Fruit fly (Drosophila melanogaster) whole organism, embryonic: ENCODE data around the gene CG11726.

ENCODE experiments used
- ATbp ChIP-seq: fragments of 200-800 bp; sonication (Bioruptor generic); optimal IDR thresholded peaks from 2 replicates; lab custom pipeline; 2017; ENCODE audit warnings: missing biosample characterization, mild to moderate bottlenecking, missing genetic modification characterization, missing genetic modification reagents
- Awh ChIP-seq: fragments of 200-800 bp; sonication (Bioruptor generic); IDR thresholded peaks from 2 replicates; pipeline ENCODE4, ENCODE4 v1.3.6; 2022; ENCODE audit warnings: missing biosample characterization, missing genetic modification characterization
- Blimp-1 ChIP-seq: fragments of 200-800 bp; sonication (Bioruptor generic); optimal IDR thresholded peaks from 3 replicates; lab custom pipeline; 2018; ENCODE audit warnings: missing biosample characterization, missing genetic modification characterization, mild to moderate bottlenecking, moderate library complexity, missing genetic modification reagents
- CG11247 ChIP-seq: fragments of 200-800 bp; sonication (Bioruptor generic); IDR thresholded peaks from 2 replicates; pipeline ENCODE4 v1.3.6; 2022; ENCODE audit warnings: missing biosample characterization, missing genetic modification characterization
- CG12104 ChIP-seq: fragments of 200-800 bp; sonication (Bioruptor generic); optimal IDR thresholded peaks from 3 replicates; lab custom pipeline; 2016; ENCODE audit warnings: missing biosample characterization, missing genetic modification characterization
- CG1603 ChIP-seq: fragments of 200-800 bp; sonication (Bioruptor generic); optimal IDR thresholded peaks from 2 replicates; lab custom pipeline; 2019; ENCODE audit warnings: missing biosample characterization, mild to moderate bottlenecking, missing genetic modification characterization, moderate library complexity
- CG17328 ChIP-seq: fragments of 200-800 bp; sonication (Bioruptor generic); IDR thresholded peaks from 2 replicates; pipeline ENCODE4 v1.3.6; 2022; ENCODE audit warnings: missing biosample characterization, missing genetic modification characterization
- CG17568 ChIP-seq: fragments of 200-800 bp; sonication (Bioruptor generic); optimal IDR thresholded peaks from 2 replicates; lab custom pipeline; 2018; ENCODE audit warnings: missing biosample characterization, mild to moderate bottlenecking, missing genetic modification characterization, moderate library complexity
- CG17829 ChIP-seq: fragments of 200-800 bp; optimal IDR thresholded peaks from 2 replicates; lab custom pipeline; 2019; ENCODE audit warnings: missing biosample characterization, mild to moderate bottlenecking, missing genetic modification characterization, moderate library complexity
- CG33213 ChIP-seq: fragments of 200-800 bp; sonication (Bioruptor generic); optimal IDR thresholded peaks from 3 replicates; lab custom pipeline; 2016; ENCODE audit warnings: missing biosample characterization, missing genetic modification characterization
- CG3995 ChIP-seq: fragments of 200-800 bp; sonication (Bioruptor generic); optimal IDR thresholded peaks from 3 replicates; lab custom pipeline; 2016; ENCODE audit warnings: missing biosample characterization, missing genetic modification characterization
- CG4328 ChIP-seq: fragments of 200-800 bp; sonication (Bioruptor generic); optimal IDR thresholded peaks from 3 replicates; lab custom pipeline; 2017; ENCODE audit warnings: missing biosample characterization, missing genetic modification reagents, missing genetic modification characterization
- CG4707 ChIP-seq: fragments of 200-800 bp; sonication (Bioruptor generic); optimal IDR thresholded peaks from 2 replicates; lab custom pipeline; 2018; ENCODE audit warnings: missing biosample characterization, mild to moderate bottlenecking, missing genetic modification characterization, moderate library complexity
- CG6254 ChIP-seq: fragments of 200-800 bp; sonication (Bioruptor generic); optimal IDR thresholded peaks from 3 replicates; lab custom pipeline; 2017; ENCODE audit warnings: mild to moderate bottlenecking, missing biosample characterization, missing genetic modification reagents, missing genetic modification characterization
- CG7372 ChIP-seq: fragments of 200-800 bp; sonication (Bioruptor generic); IDR thresholded peaks from 2 replicates; pipeline ENCODE4 v1.3.6; 2022; ENCODE audit warnings: missing biosample characterization, missing genetic modification characterization
- CG7556 ChIP-seq: fragments of 200-800 bp; sonication (Bioruptor generic); optimal IDR thresholded peaks from 2 replicates; lab custom pipeline; 2017; ENCODE audit warnings: missing biosample characterization, mild to moderate bottlenecking, missing genetic modification characterization
- CG8944 ChIP-seq: fragments of 200-800 bp; sonication (Bioruptor generic); optimal IDR thresholded peaks from 3 replicates; lab custom pipeline; 2016; ENCODE audit warnings: missing biosample characterization, missing genetic modification characterization
- CG9932 ChIP-seq: fragments of 200-800 bp; sonication (Bioruptor generic); IDR thresholded peaks from 2 replicates; pipeline ENCODE4 v1.3.6; 2022; ENCODE audit warnings: missing biosample characterization, missing genetic modification characterization
- CoRest ChIP-seq: fragments of 200-800 bp; sonication (Bioruptor generic); optimal IDR thresholded peaks from 3 replicates; lab custom pipeline; 2018; ENCODE audit warnings: missing biosample characterization, mild to moderate bottlenecking, missing genetic modification characterization, moderate library complexity
- D19A ChIP-seq: fragments of 200-800 bp; optimal IDR thresholded peaks from 3 replicates; lab custom pipeline; 2019; ENCODE audit warnings: missing biosample characterization, mild to moderate bottlenecking, missing genetic modification characterization, moderate library complexity
- Dp ChIP-seq: fragments of 200-800 bp; sonication (Bioruptor generic); optimal IDR thresholded peaks from 2 replicates; lab custom pipeline; 2018; ENCODE audit warnings: missing biosample characterization, mild to moderate bottlenecking, missing genetic modification characterization, moderate library complexity
- Dref ChIP-seq: fragments of 200-800 bp; sonication (Bioruptor generic); IDR thresholded peaks from 2 replicates; pipeline ENCODE4 v1.3.6; 2022; ENCODE audit warnings: missing biosample characterization, missing genetic modification characterization
- E2f2 ChIP-seq: fragments of 200-800 bp; sonication (Bioruptor generic); IDR thresholded peaks from 2 replicates; pipeline ENCODE4 v1.3.6; 2022; ENCODE audit warnings: missing biosample characterization, missing genetic modification characterization
- Ets97D ChIP-seq: fragments of 200-800 bp; sonication (Bioruptor generic); optimal IDR thresholded peaks from 3 replicates; lab custom pipeline; 2016; ENCODE audit warnings: missing biosample characterization, missing genetic modification characterization
- HLHmδ ChIP-seq: fragments of 200-800 bp; sonication (Bioruptor generic); optimal IDR thresholded peaks from 2 replicates; lab custom pipeline; 2018; ENCODE audit warnings: missing biosample characterization, mild to moderate bottlenecking, missing genetic modification characterization, moderate library complexity
- Hmr ChIP-seq: fragments of 200-800 bp; sonication (Bioruptor generic); optimal IDR thresholded peaks from 3 replicates; lab custom pipeline; 2017; ENCODE audit warnings: mild to moderate bottlenecking, missing biosample characterization, missing genetic modification reagents, missing genetic modification characterization
- Hr39 ChIP-seq: fragments of >200 bp; optimal IDR thresholded peaks from 2 replicates; lab custom pipeline; 2017
- Med ChIP-seq: fragments of 200-800 bp; sonication (Bioruptor generic); peaks from one replicate; lab custom pipeline; 2016; ENCODE audit warnings: missing biosample characterization, missing genetic modification characterization, mild to moderate bottlenecking, inconsistent platforms, moderate library complexity
- ac ChIP-seq: fragments of 200-800 bp; sonication (Bioruptor generic); optimal IDR thresholded peaks from 3 replicates; lab custom pipeline; 2017; ENCODE audit warnings: missing biosample characterization, mild to moderate bottlenecking, missing genetic modification characterization
- bab2 ChIP-seq: fragments of 200-800 bp; sonication (Bioruptor generic); optimal IDR thresholded peaks from 2 replicates; lab custom pipeline; 2016; ENCODE audit warnings: missing biosample characterization, missing genetic modification characterization
- cad ChIP-seq: fragments of >200 bp; optimal IDR thresholded peaks from 2 replicates; lab custom pipeline; 2017; ENCODE audit warnings: missing biosample characterization, missing genetic modification characterization
- caup ChIP-seq: fragments of 200-800 bp; sonication (Bioruptor generic); optimal IDR thresholded peaks from 3 replicates; lab custom pipeline; 2017; ENCODE audit warnings: missing biosample characterization, mild to moderate bottlenecking, missing genetic modification characterization, moderate library complexity; ENCODE audit not compliant: severe bottlenecking
- croc ChIP-seq: fragments of 200-800 bp; sonication (Bioruptor generic); conservative IDR thresholded peaks from 3 replicates; pipeline ENCODE4 v1.3.6; 2022; ENCODE audit warnings: missing biosample characterization, missing genetic modification characterization
- cwo ChIP-seq: fragments of 200-800 bp; sonication (Bioruptor generic); optimal IDR thresholded peaks from 3 replicates; lab custom pipeline; 2017; ENCODE audit warnings: missing biosample characterization, missing genetic modification characterization, mild to moderate bottlenecking, moderate library complexity, missing genetic modification reagents
- dpn ChIP-seq, 2 experiments: fragments of 200-800 bp; sonication (Bioruptor generic); optimal IDR thresholded peaks; 3 replicates each; lab custom pipeline; 2016; ENCODE audit warnings: missing biosample characterization in 2 of 2, missing genetic modification characterization in 2 of 2
- dysf ChIP-seq: fragments of 200-800 bp; sonication (Bioruptor generic); IDR thresholded peaks from 3 replicates; pipeline ENCODE4 v1.3.6; 2022; ENCODE audit warnings: missing biosample characterization, missing genetic modification characterization
- fru ChIP-seq: fragments of >200 bp; optimal IDR thresholded peaks from 2 replicates; lab custom pipeline; 2017
- gcm2 ChIP-seq: fragments of 200-800 bp; sonication (Bioruptor generic); optimal IDR thresholded peaks from 2 replicates; lab custom pipeline; 2016; ENCODE audit warnings: missing biosample characterization, missing genetic modification characterization
- gem ChIP-seq: fragments of 200-800 bp; sonication (Bioruptor generic); optimal IDR thresholded peaks from 2 replicates; lab custom pipeline; 2019; ENCODE audit warnings: missing biosample characterization, mild to moderate bottlenecking, missing genetic modification characterization, moderate library complexity
- gfzf ChIP-seq: fragments of 200-800 bp; sonication (Bioruptor generic); optimal IDR thresholded peaks from 2 replicates; lab custom pipeline; 2016; ENCODE audit warnings: missing biosample characterization, mild to moderate bottlenecking, missing genetic modification characterization, moderate library complexity
- gsb-n ChIP-seq: fragments of 200-800 bp; sonication (Bioruptor generic); optimal IDR thresholded peaks from 3 replicates; lab custom pipeline; 2018; ENCODE audit warnings: missing biosample characterization, mild to moderate bottlenecking, missing genetic modification characterization
- hkb ChIP-seq, 2 experiments: fragments of 200-800 bp in 1 of 2; fragments of >200 bp in 1 of 2; sonication (Bioruptor generic) in 1 of 2; IDR thresholded peaks in 1 of 2; optimal IDR thresholded peaks in 1 of 2; 2 replicates each; pipeline versions ENCODE4 v1.3.6 to Lab custom; 2017 to 2022; ENCODE audit warnings: missing biosample characterization in 1 of 2, missing genetic modification characterization in 1 of 2
- jumu ChIP-seq: fragments of 200-800 bp; sonication (Bioruptor generic); optimal IDR thresholded peaks from 3 replicates; lab custom pipeline; 2016; ENCODE audit warnings: missing biosample characterization, missing genetic modification characterization
- nau ChIP-seq: fragments of 200-800 bp; sonication (Bioruptor generic); optimal IDR thresholded peaks from 3 replicates; lab custom pipeline; 2017; ENCODE audit warnings: missing biosample characterization, mild to moderate bottlenecking, missing genetic modification characterization, missing genetic modification reagents
- rib ChIP-seq: fragments of 200-800 bp; sonication (Bioruptor generic); IDR thresholded peaks from 2 replicates; pipeline ENCODE4 v1.3.6; 2022; ENCODE audit warnings: missing biosample characterization, missing genetic modification characterization
- sim ChIP-seq: fragments of 200-800 bp; sonication (Bioruptor generic); IDR thresholded peaks from 2 replicates; pipeline ENCODE4 v1.3.6; 2022; ENCODE audit warnings: missing biosample characterization, missing genetic modification characterization
- slp2 ChIP-seq: fragments of 200-800 bp; sonication (Bioruptor generic); optimal IDR thresholded peaks from 2 replicates; lab custom pipeline; 2016; ENCODE audit warnings: missing biosample characterization, missing genetic modification characterization
- tap ChIP-seq: fragments of 200-800 bp; optimal IDR thresholded peaks from 3 replicates; lab custom pipeline; 2019; ENCODE audit warnings: missing biosample characterization, mild to moderate bottlenecking, missing genetic modification characterization, moderate library complexity
- zfh2 ChIP-seq: fragments of 200-800 bp; sonication (Bioruptor generic); optimal IDR thresholded peaks from 2 replicates; lab custom pipeline; 2016; ENCODE audit warnings: missing biosample characterization, missing genetic modification characterization

The CG11726 gene

DNA sequence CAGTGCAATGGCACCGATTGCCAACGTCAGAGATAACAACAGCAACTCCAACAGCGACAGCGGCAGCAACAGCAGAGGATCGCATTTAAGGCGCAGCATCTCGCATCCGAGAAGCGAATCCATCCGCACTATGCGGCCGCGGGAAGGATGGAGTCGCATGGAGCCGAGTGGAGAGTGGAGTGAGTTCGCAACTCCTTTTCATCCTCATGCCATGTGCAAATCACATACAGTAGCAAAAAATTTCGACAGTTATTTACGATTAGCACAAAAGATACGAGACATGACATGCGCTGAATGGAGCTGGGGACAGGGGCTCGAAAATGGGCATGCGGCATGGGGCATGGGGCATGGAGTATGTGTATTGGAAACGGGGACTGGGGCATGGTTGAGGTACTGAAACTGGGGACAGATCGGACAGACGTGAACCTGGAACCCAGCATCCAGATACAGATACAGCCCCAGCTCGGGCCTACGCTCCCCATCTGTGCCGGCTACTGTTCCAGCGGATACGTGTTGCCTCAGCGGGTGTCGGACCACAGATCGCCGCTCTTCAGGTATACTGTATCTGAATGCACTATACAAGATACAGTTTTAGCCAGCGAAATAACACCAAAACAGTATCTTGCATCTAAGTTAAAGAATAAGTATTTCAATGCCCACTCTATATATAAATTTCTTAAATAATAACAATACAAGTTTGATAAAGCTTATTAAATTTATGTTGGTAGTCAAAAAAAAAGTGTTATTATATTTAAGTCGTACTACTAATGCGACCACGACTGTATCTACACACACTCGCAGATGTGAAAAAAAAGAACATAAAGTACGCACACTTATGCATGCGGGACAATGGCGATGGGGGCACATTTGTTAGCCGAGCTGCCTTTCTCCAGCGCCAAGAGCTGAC lies 24.5 kb upstream of the CG11726 start (continued):
- TF ChIP-seq CG7372 (GFP tag; lab: Robert Waterston, UW) (no peak), Ets97D (GFP tag; lab: Kevin White, UChicago) (no peak), dpn (GFP tag; optimal IDR thresholded peaks at IDR 0.05; lab: Kevin White, UChicago) (no peak), ac (GFP tag; lab: Kevin White, UChicago) (no peak), Med (GFP tag; lab: Kevin White, UChicago) (peak; percentile 40), HLHmδ (GFP tag; lab: Kevin White, UChicago) (no peak), gcm2 (GFP tag; lab: Kevin White, UChicago) (no peak), CoRest (tag; lab: Kevin White, UChicago) (no peak), hkb (optimal IDR thresholded peaks at IDR 0.05; lab: Kevin White, UChicago) (no peak), hkb (GFP tag; IDR thresholded peaks at IDR 0.05; lab: Robert Waterston, UW) (no peak), caup (GFP tag; lab: Kevin White, UChicago) (no peak), E2f2 (no peak; the same call in 1 of the 2 replicates), tap (tag; lab: Kevin White, UChicago) (peak; percentile 44), gem (tag; lab: Kevin White, UChicago) (peak; percentile 45), dysf (GFP tag; lab: Robert Waterston, UW) (0 out of 3 replicates have a peak, but pooled peaks have one; percentile 34), CG17568 (GFP tag; lab: Kevin White, UChicago) (no peak), CG8944 (GFP tag; lab: Kevin White, UChicago) (no peak), CG4328 (GFP tag; lab: Kevin White, UChicago) (peak; percentile 23), CG3995 (GFP tag; lab: Kevin White, UChicago) (no peak), Blimp-1 (GFP tag; lab: Kevin White, UChicago) (peak; percentile 79), sim (0 out of 2 replicates have a peak, but pooled peaks have one; percentile 53), Hmr (no peak), cwo (GFP tag; lab: Kevin White, UChicago) (peak; percentile 34), Dp (GFP tag; lab: Kevin White, UChicago) (no peak), croc (peak; percentile 23; the same call in 1 of the 3 replicates), Awh (GFP tag; lab: Robert Waterston, UW) (no peak), gfzf (GFP tag; lab: Kevin White, UChicago) (no peak), jumu (GFP tag; lab: Kevin White, UChicago) (no peak), ATbp (GFP tag; lab: Kevin White, UChicago) (peak; percentile 42), CG4707 (GFP tag; lab: Kevin White, UChicago) (no peak), CG17328 (GFP tag; lab: Robert Waterston, UW) (no peak), CG17829 (tag; lab: Kevin White, UChicago) (peak; percentile 76), slp2 (GFP tag; lab: Kevin White, UChicago) (no peak), D19A (tag; lab: Kevin White, UChicago) (peak; percentile 86), nau (GFP tag; lab: Kevin White, UChicago) (peak; percentile 55), CG7556 (GFP tag; lab: Kevin White, UChicago) (peak; percentile 15), CG1603 (tag; lab: Kevin White, UChicago) (no peak), cad (GFP tag; lab: Kevin White, UChicago) (no peak), rib (GFP tag; lab: Robert Waterston, UW) (no peak), bab2 (GFP tag; lab: Kevin White, UChicago) (no peak), Dref (GFP tag; lab: Robert Waterston, UW) (no peak), CG12104 (no peak), CG6254 (GFP tag; lab: Kevin White, UChicago) (peak; percentile 73), Hr39 (no peak), CG33213 (GFP tag; lab: Kevin White, UChicago) (no peak), CG11247 (GFP tag; lab: Robert Waterston, UW) (no peak), gsb-n (tag; lab: Kevin White, UChicago) (peak; percentile 34), CG9932 (peak; percentile 25; the same call in 1 of the 2 replicates), zfh2 (GFP tag; lab: Kevin White, UChicago) (no peak), fru (lab: Kevin White, UChicago) (no peak)
